Worm (Caenorhabditis elegans): ENCODE results near the gene Y45F10B.59.

Y45F10B.59 gene

ce11 chrIV:13600643-13601042 is 1.8 kb upstream of the Y45F10B.59 start (continued):
- TF ChIP-seq somi-1 (GFP tag; optimal IDR thresholded peaks at IDR 0.05) (no peak), nfyb-1 (GFP tag; IDR thresholded peaks at IDR 0.05) (no peak), F37B4.10 (GFP tag; IDR thresholded peaks at IDR 0.05) (no peak), pbrm-1 (GFP tag; IDR thresholded peaks at IDR 0.05) (peak; percentile 80), lin-54 (GFP tag; optimal IDR thresholded peaks at IDR 0.05) (no peak), hlh-12 (tag; optimal IDR thresholded peaks at IDR 0.05) (no peak), lag-1 (GFP tag; IDR thresholded peaks at IDR 0.05) (no peak), fkh-3 (tag; optimal IDR thresholded peaks at IDR 0.05) (no peak), hmg-20 (GFP tag; IDR thresholded peaks at IDR 0.05) (no peak), mcd-1 (GFP tag; IDR thresholded peaks at IDR 0.05) (no peak), bed-2 (GFP tag; IDR thresholded peaks at IDR 0.05) (no peak), ztf-26 (tag; optimal IDR thresholded peaks at IDR 0.05) (no peak), F57C9.4 (tag; optimal IDR thresholded peaks at IDR 0.05) (no peak), ztf-3 (GFP tag; optimal IDR thresholded peaks at IDR 0.05) (no peak), lin-40 (tag; optimal IDR thresholded peaks at IDR 0.05) (no peak), ceh-79 (tag; optimal IDR thresholded peaks at IDR 0.05) (no peak), F23B12.7 (tag; optimal IDR thresholded peaks at IDR 0.05; ENCODE audit: insufficient read depth) (no peak), lin-35 (GFP tag; optimal IDR thresholded peaks at IDR 0.05) (no peak), rpc-1 (optimal IDR thresholded peaks at IDR 0.05) (no peak), rpc-1 (tag; optimal IDR thresholded peaks at IDR 0.05) (no peak), dox-1 (GFP tag; IDR thresholded peaks at IDR 0.05) (peak; percentile 34; the same call in 1 of the 2 replicates), F49E8.2 (tag; optimal IDR thresholded peaks at IDR 0.05; ENCODE audit: insufficient read depth) (peak; percentile 52), C17E4.6 (GFP tag; IDR thresholded peaks at IDR 0.05) (no peak), Y53F4B.3 (GFP tag; IDR thresholded peaks at IDR 0.05) (no peak), F22D6.2 (tag; optimal IDR thresholded peaks at IDR 0.05) (no peak), hmg-1.2 (GFP tag; IDR thresholded peaks at IDR 0.05) (peak; percentile 84)

ce11 chrIV:13601428-13601827 is 991 bp upstream of the Y45F10B.59 start:
- TF ChIP-seq lin-26 (GFP tag; IDR thresholded peaks at IDR 0.05), result 0 out of 2 replicates have a peak, but pooled peaks have one; percentile 39
- no peak for TF ChIP-seq C06A6.2 (GFP tag; conservative IDR thresholded peaks at IDR 0.05)
- TF ChIP-seq F57A8.1 (GFP tag; optimal IDR thresholded peaks at IDR 0.05), result no peak
- TF ChIP-seq ccch-3 (GFP tag; optimal IDR thresholded peaks at IDR 0.05), result no peak
- no peak for TF ChIP-seq ets-4 (GFP tag; optimal IDR thresholded peaks at IDR 0.05)
- TF ChIP-seq tlf-1 (GFP tag; optimal IDR thresholded peaks at IDR 0.05), result no peak
- TF ChIP-seq akir-1 (GFP tag; optimal IDR thresholded peaks at IDR 0.05), result no peak
- no peak for TF ChIP-seq zfh-2 (GFP tag; conservative IDR thresholded peaks at IDR 0.05)
- TF ChIP-seq lin-54 (GFP tag; optimal IDR thresholded peaks at IDR 0.05), result peak; percentile 30
- peak; percentile 87 for TF ChIP-seq snpc-4 (GFP tag; optimal IDR thresholded peaks at IDR 0.05)
- TF ChIP-seq snpc-4 (tag; optimal IDR thresholded peaks at IDR 0.05), result peak; percentile 92 to 98 (median 95)
- no peak for TF ChIP-seq nhr-80 (tag; optimal IDR thresholded peaks at IDR 0.05)
- TF ChIP-seq hlh-12 (tag; optimal IDR thresholded peaks at IDR 0.05), result no peak
- TF ChIP-seq sea-2 (GFP tag; IDR thresholded peaks at IDR 0.05), result no peak
- TF ChIP-seq nfya-2 (GFP tag; IDR thresholded peaks at IDR 0.05), result no peak
- TF ChIP-seq ztf-6 (GFP tag; IDR thresholded peaks at IDR 0.05), result no peak
- no peak for TF ChIP-seq F52B5.7 (tag; optimal IDR thresholded peaks at IDR 0.05)
- TF ChIP-seq F37B4.10 (GFP tag; IDR thresholded peaks at IDR 0.05), result no peak
- 0 out of 2 replicates have a peak, but pooled peaks have one; percentile 51 for TF ChIP-seq cebp-2 (GFP tag; IDR thresholded peaks at IDR 0.05)
- no peak for TF ChIP-seq madf-8 (GFP tag; conservative IDR thresholded peaks at IDR 0.05)
- no peak for TF ChIP-seq egrh-3 (GFP tag; IDR thresholded peaks at IDR 0.05)
- peak; percentile 14; the same call in 1 of the 2 replicates for TF ChIP-seq ceh-100 (GFP tag; IDR thresholded peaks at IDR 0.05)
- TF ChIP-seq lsy-27 (tag; optimal IDR thresholded peaks at IDR 0.05; ENCODE audit: borderline replicate concordance, insufficient read depth), result no peak
- no peak for TF ChIP-seq madf-10 (tag; optimal IDR thresholded peaks at IDR 0.05)
- TF ChIP-seq ekl-4 (GFP tag; IDR thresholded peaks at IDR 0.05), result peak; percentile 21; the same call in 1 of the 2 replicates
- peak; percentile 77 for TF ChIP-seq madf-6 (GFP tag; IDR thresholded peaks at IDR 0.05)
- TF ChIP-seq T26A5.8 (tag; optimal IDR thresholded peaks at IDR 0.05), result no peak
- TF ChIP-seq mxl-1 (tag; optimal IDR thresholded peaks at IDR 0.05), result no peak
